Fruit fly (Drosophila melanogaster) whole organism, embryonic: ENCODE results near the gene Pat1.
A peak's percentile ranks its signal among the peaks of the same experiment; 100 is the strongest.

Source experiments
- CG10147 ChIP-seq: fragments of 200-800 bp; sonication (Bioruptor generic); optimal IDR thresholded peaks from 2 replicates; lab custom pipeline; 2019; ENCODE audit warnings: missing biosample characterization, mild to moderate bottlenecking, missing genetic modification characterization, moderate library complexity
- CG10462 ChIP-seq: fragments of 200-800 bp; sonication (Bioruptor generic); optimal IDR thresholded peaks from 2 replicates; lab custom pipeline; 2016; ENCODE audit warnings: missing biosample characterization, missing genetic modification characterization
- CG12219 ChIP-seq: fragments of 200-800 bp; sonication (Bioruptor generic); optimal IDR thresholded peaks from 3 replicates; lab custom pipeline; 2018; ENCODE audit warnings: missing biosample characterization, mild to moderate bottlenecking, missing genetic modification characterization
- CG12659 ChIP-seq: fragments of 200-800 bp; sonication (Bioruptor generic); optimal IDR thresholded peaks from 3 replicates; lab custom pipeline; 2017; ENCODE audit warnings: mild to moderate bottlenecking, missing biosample characterization, missing genetic modification reagents, missing genetic modification characterization
- CG12769 ChIP-seq: fragments of 200-800 bp; sonication (Bioruptor generic); optimal IDR thresholded peaks from 2 replicates; lab custom pipeline; 2019; ENCODE audit warnings: missing biosample characterization, mild to moderate bottlenecking, missing genetic modification characterization, moderate library complexity
- CG13123 ChIP-seq: fragments of 200-800 bp; sonication (Bioruptor generic); optimal IDR thresholded peaks from 2 replicates; lab custom pipeline; 2016; ENCODE audit warnings: missing biosample characterization, missing genetic modification characterization
- CG15601 ChIP-seq: fragments of 200-800 bp; sonication (Bioruptor generic); optimal IDR thresholded peaks from 3 replicates; lab custom pipeline; 2019; ENCODE audit warnings: missing biosample characterization, mild to moderate bottlenecking, missing genetic modification characterization, moderate library complexity
- CG15696 ChIP-seq: fragments of 200-800 bp; sonication (Bioruptor generic); optimal IDR thresholded peaks from 2 replicates; lab custom pipeline; 2019; ENCODE audit warnings: missing biosample characterization, mild to moderate bottlenecking, missing genetic modification characterization, moderate library complexity
- CG17385 ChIP-seq: fragments of 200-800 bp; sonication (Bioruptor generic); optimal IDR thresholded peaks from 3 replicates; lab custom pipeline; 2018; ENCODE audit warnings: missing biosample characterization, mild to moderate bottlenecking, missing genetic modification characterization
- CG17612 ChIP-seq: fragments of 200-800 bp; sonication (Bioruptor generic); IDR thresholded peaks from 2 replicates; pipeline ENCODE4 v1.3.6; 2022; ENCODE audit warnings: missing biosample characterization, missing genetic modification characterization
- CG2712 ChIP-seq: fragments of 200-800 bp; optimal IDR thresholded peaks from 3 replicates; lab custom pipeline; 2019; ENCODE audit warnings: missing biosample characterization, mild to moderate bottlenecking, missing genetic modification characterization, moderate library complexity
- CG30403 ChIP-seq: fragments of 200-800 bp; sonication (Bioruptor generic); optimal IDR thresholded peaks from 3 replicates; lab custom pipeline; 2016; ENCODE audit warnings: missing biosample characterization, missing genetic modification characterization
- CG33213 ChIP-seq: fragments of 200-800 bp; sonication (Bioruptor generic); optimal IDR thresholded peaks from 3 replicates; lab custom pipeline; 2016; ENCODE audit warnings: missing biosample characterization, missing genetic modification characterization
- CG34224 ChIP-seq: fragments of 200-800 bp; sonication (Bioruptor generic); IDR thresholded peaks from 3 replicates; pipeline ENCODE4 v1.3.6; 2022; ENCODE audit warnings: missing biosample characterization, missing genetic modification characterization; ENCODE audit not compliant: partially characterized antibody
- CG4360 ChIP-seq: fragments of 200-800 bp; sonication (Bioruptor generic); IDR thresholded peaks from 2 replicates; pipeline ENCODE4 v1.3.6; 2022; ENCODE audit warnings: missing biosample characterization, missing genetic modification characterization
- CG4424 ChIP-seq: fragments of 200-800 bp; sonication (Bioruptor generic); optimal IDR thresholded peaks from 3 replicates; lab custom pipeline; 2016; ENCODE audit warnings: missing biosample characterization, missing genetic modification characterization
- CG5245 ChIP-seq: fragments of 200-800 bp; sonication (Bioruptor generic); optimal IDR thresholded peaks from 3 replicates; lab custom pipeline; 2016; ENCODE audit warnings: missing biosample characterization, missing genetic modification characterization
- CG6254 ChIP-seq: fragments of 200-800 bp; sonication (Bioruptor generic); optimal IDR thresholded peaks from 3 replicates; lab custom pipeline; 2017; ENCODE audit warnings: mild to moderate bottlenecking, missing biosample characterization, missing genetic modification reagents, missing genetic modification characterization
- CG7839 ChIP-seq: fragments of 200-800 bp; sonication (Bioruptor generic); optimal IDR thresholded peaks from 3 replicates; lab custom pipeline; 2018; ENCODE audit warnings: missing biosample characterization, mild to moderate bottlenecking, missing genetic modification characterization, moderate library complexity
- CG9215 ChIP-seq: fragments of 200-800 bp; sonication (Bioruptor generic); IDR thresholded peaks from 2 replicates; pipeline ENCODE4 v1.3.6; 2022; ENCODE audit warnings: missing biosample characterization, missing genetic modification characterization
- CoRest ChIP-seq: fragments of 200-800 bp; sonication (Bioruptor generic); optimal IDR thresholded peaks from 3 replicates; lab custom pipeline; 2018; ENCODE audit warnings: missing biosample characterization, mild to moderate bottlenecking, missing genetic modification characterization, moderate library complexity
- Dp ChIP-seq: fragments of 200-800 bp; sonication (Bioruptor generic); optimal IDR thresholded peaks from 2 replicates; lab custom pipeline; 2018; ENCODE audit warnings: missing biosample characterization, mild to moderate bottlenecking, missing genetic modification characterization, moderate library complexity
- Eip74EF ChIP-seq, 2 experiments: fragments of 200-800 bp in 1 of 2; fragments of >200 bp in 1 of 2; sonication (Bioruptor generic) in 1 of 2; optimal IDR thresholded peaks; 2 replicates each; lab custom pipeline; 2017 to 2019; ENCODE audit warnings: missing biosample characterization in 2 of 2, missing genetic modification characterization in 2 of 2, mild to moderate bottlenecking in 1 of 2, moderate library complexity in 1 of 2
- GATAe ChIP-seq: fragments of 200-800 bp; sonication (Bioruptor generic); conservative IDR thresholded peaks from 2 replicates; pipeline ENCODE4 v1.3.6; 2022; ENCODE audit warnings: missing biosample characterization, missing genetic modification characterization
- Gsc ChIP-seq: fragments of 200-800 bp; sonication (Bioruptor generic); IDR thresholded peaks from 2 replicates; pipeline ENCODE4 v1.3.6; 2022; ENCODE audit warnings: missing biosample characterization, missing genetic modification characterization
- Gug ChIP-seq: fragments of 200-800 bp; sonication (Bioruptor generic); IDR thresholded peaks from 4 replicates; pipeline ENCODE4 v1.3.6; 2022; ENCODE audit warnings: missing biosample characterization, missing genetic modification characterization
- HLH3B ChIP-seq: fragments of 200-800 bp; sonication (Bioruptor generic); IDR thresholded peaks from 2 replicates; pipeline ENCODE4 v1.3.6; 2022; ENCODE audit warnings: missing biosample characterization, missing genetic modification characterization
- HLH4C ChIP-seq: fragments of 200-800 bp; sonication (Bioruptor generic); IDR thresholded peaks from 3 replicates; pipeline ENCODE4 v1.3.6; 2022; ENCODE audit warnings: missing biosample characterization, missing genetic modification characterization; ENCODE audit not compliant: partially characterized antibody
- HLHmδ ChIP-seq: fragments of 200-800 bp; sonication (Bioruptor generic); optimal IDR thresholded peaks from 2 replicates; lab custom pipeline; 2018; ENCODE audit warnings: missing biosample characterization, mild to moderate bottlenecking, missing genetic modification characterization, moderate library complexity
- Hmr ChIP-seq: fragments of 200-800 bp; sonication (Bioruptor generic); optimal IDR thresholded peaks from 3 replicates; lab custom pipeline; 2017; ENCODE audit warnings: mild to moderate bottlenecking, missing biosample characterization, missing genetic modification reagents, missing genetic modification characterization
- Nf-YA ChIP-seq: fragments of 200-800 bp; sonication (Bioruptor generic); IDR thresholded peaks from 2 replicates; pipeline ENCODE4 v1.3.6; 2022; ENCODE audit warnings: missing biosample characterization, missing genetic modification characterization
- Ptx1 ChIP-seq: fragments of 200-800 bp; sonication (Bioruptor generic); IDR thresholded peaks from 2 replicates; pipeline ENCODE4 v1.3.6; 2022; ENCODE audit warnings: missing biosample characterization, missing genetic modification characterization
- Rfx ChIP-seq: fragments of 200-800 bp; sonication (Bioruptor generic); IDR thresholded peaks from 2 replicates; pipeline ENCODE4 v1.3.6; 2022; ENCODE audit warnings: missing biosample characterization, missing genetic modification characterization
- Side ChIP-seq: fragments of 200-800 bp; sonication (Bioruptor generic); optimal IDR thresholded peaks from 2 replicates; lab custom pipeline; 2016; ENCODE audit warnings: missing biosample characterization, missing genetic modification characterization
- Sin3A ChIP-seq: fragments of >200 bp; optimal IDR thresholded peaks from 2 replicates; lab custom pipeline; 2018
- ac ChIP-seq: fragments of 200-800 bp; sonication (Bioruptor generic); optimal IDR thresholded peaks from 3 replicates; lab custom pipeline; 2017; ENCODE audit warnings: missing biosample characterization, mild to moderate bottlenecking, missing genetic modification characterization
- bsh ChIP-seq, 2 experiments: fragments of 200-800 bp; sonication (Bioruptor generic); optimal IDR thresholded peaks; 2 replicates each; lab custom pipeline; 2017 to 2018; ENCODE audit warnings: mild to moderate bottlenecking in 2 of 2, missing biosample characterization in 2 of 2, missing genetic modification characterization in 2 of 2, moderate library complexity in 1 of 2
- crol ChIP-seq: fragments of 200-800 bp; sonication (Bioruptor generic); IDR thresholded peaks from 2 replicates; pipeline ENCODE4 v1.3.6; 2022; ENCODE audit warnings: missing biosample characterization, missing genetic modification characterization
- dati ChIP-seq: fragments of 200-800 bp; sonication (Bioruptor generic); IDR thresholded peaks from 2 replicates; pipeline ENCODE4 v1.3.6; 2022; ENCODE audit warnings: missing biosample characterization, missing genetic modification characterization
- kah ChIP-seq: fragments of 200-800 bp; sonication (Bioruptor generic); optimal IDR thresholded peaks from 2 replicates; lab custom pipeline; 2018; ENCODE audit warnings: missing biosample characterization, mild to moderate bottlenecking, missing genetic modification characterization
- kni ChIP-seq: fragments of 200-800 bp; sonication (Bioruptor generic); optimal IDR thresholded peaks from 3 replicates; lab custom pipeline; 2017; ENCODE audit warnings: mild to moderate bottlenecking, missing biosample characterization, missing genetic modification reagents, missing genetic modification characterization
- lbe ChIP-seq: fragments of 200-800 bp; sonication (Bioruptor generic); optimal IDR thresholded peaks from 2 replicates; lab custom pipeline; 2016; ENCODE audit warnings: missing biosample characterization, mild to moderate bottlenecking, missing genetic modification characterization
- mld ChIP-seq: fragments of 200-800 bp; sonication (Bioruptor generic); IDR thresholded peaks from 3 replicates; pipeline ENCODE4 v1.3.6; 2022; ENCODE audit warnings: missing biosample characterization, missing genetic modification characterization; ENCODE audit not compliant: partially characterized antibody
- oc ChIP-seq: fragments of 200-800 bp; sonication (Bioruptor generic); optimal IDR thresholded peaks from 2 replicates; lab custom pipeline; 2018; ENCODE audit warnings: missing biosample characterization, mild to moderate bottlenecking, missing genetic modification characterization, moderate library complexity
- pnt ChIP-seq: fragments of 200-800 bp; sonication (Bioruptor generic); optimal IDR thresholded peaks from 3 replicates; lab custom pipeline; 2016; ENCODE audit warnings: missing biosample characterization, missing genetic modification characterization
- pzg ChIP-seq: fragments of 200-800 bp; sonication (Bioruptor generic); optimal IDR thresholded peaks from 3 replicates; lab custom pipeline; 2018; ENCODE audit warnings: missing biosample characterization, mild to moderate bottlenecking, missing genetic modification characterization, moderate library complexity
- sisA ChIP-seq: fragments of 200-800 bp; sonication (Bioruptor generic); IDR thresholded peaks from 2 replicates; pipeline ENCODE4 v1.3.6; 2022; ENCODE audit warnings: missing biosample characterization, missing genetic modification characterization
- tll ChIP-seq, 2 experiments: fragments of 200-800 bp in 1 of 2; fragments of >200 bp in 1 of 2; sonication (Bioruptor generic) in 1 of 2; optimal IDR thresholded peaks; 2 replicates each; lab custom pipeline; 2017 to 2019; ENCODE audit warnings: missing biosample characterization in 2 of 2, missing genetic modification characterization in 2 of 2, mild to moderate bottlenecking in 1 of 2, moderate library complexity in 1 of 2

Gene Pat1

DNA sequence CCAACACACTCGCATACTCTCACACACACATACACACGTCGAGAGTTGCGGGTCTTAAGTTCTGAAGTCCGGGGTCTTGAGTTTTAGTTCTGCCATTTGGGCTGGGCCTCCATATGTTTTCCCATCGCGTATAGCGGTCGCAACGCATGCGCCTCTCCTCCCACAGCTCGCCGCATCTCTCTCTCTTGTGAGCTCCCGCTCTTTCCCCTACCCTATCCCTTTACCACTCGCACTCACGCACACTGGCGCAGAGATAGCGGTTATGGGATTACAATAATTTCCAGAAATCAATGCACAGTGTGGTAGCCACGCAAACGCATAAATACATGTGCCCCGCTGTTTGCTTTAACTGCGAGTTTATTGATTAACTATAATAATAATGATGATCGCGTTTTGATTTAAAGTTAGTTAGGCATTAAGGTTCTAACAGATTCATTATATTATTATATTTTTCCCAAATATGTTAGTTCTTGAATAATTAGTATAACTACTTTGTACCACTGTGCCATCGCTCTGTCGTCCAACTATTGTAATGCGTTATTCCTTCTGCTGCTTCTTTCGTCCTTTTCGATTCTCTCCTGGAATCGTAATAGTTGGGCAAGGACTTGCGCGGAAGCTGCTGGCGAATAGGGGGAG lies 11.2 kb downstream of the Pat1 start (continued):
- TF ChIP-seq Ptx1 (GFP tag; lab: Robert Waterston, UW) (peak; percentile 91), Gsc (GFP tag; lab: Robert Waterston, UW) (peak; percentile 80), CG12769 (tag; lab: Kevin White, UChicago) (peak; percentile 82), CG4424 (GFP tag; lab: Kevin White, UChicago) (peak; percentile 93), Side (peak; percentile 79), CG10462 (GFP tag; lab: Kevin White, UChicago) (peak; percentile 86), CG17612 (GFP tag; lab: Robert Waterston, UW) (peak; percentile 62), Eip74EF (GFP tag; optimal IDR thresholded peaks at IDR 0.05; lab: Kevin White, UChicago) (peak in 1 of 2 experiments; percentile 87), tll (GFP tag; optimal IDR thresholded peaks at IDR 0.05; lab: Kevin White, UChicago) (peak in 1 of 2 experiments; percentile 15), bsh (GFP tag; optimal IDR thresholded peaks at IDR 0.05; lab: Kevin White, UChicago) (peak; percentile 85 to 92), Gug (GFP tag; lab: Robert Waterston, UW) (peak; percentile 89), Nf-YA (GFP tag; lab: Robert Waterston, UW) (peak; percentile 70), lbe (GFP tag; lab: Kevin White, UChicago) (peak; percentile 75), oc (tag; lab: Kevin White, UChicago) (peak; percentile 90), Rfx (peak; percentile 84), ac (GFP tag; lab: Kevin White, UChicago) (peak; percentile 75), CG6254 (GFP tag; lab: Kevin White, UChicago) (peak; percentile 87), CG30403 (peak; percentile 93), kah (peak; percentile 79), HLH3B (peak; percentile 88), sisA (peak; percentile 90), CG33213 (GFP tag; lab: Kevin White, UChicago) (peak; percentile 57), CG12659 (GFP tag; lab: Kevin White, UChicago) (peak; percentile 93), dati (peak; percentile 63), mld (GFP tag; lab: Robert Waterston, UW) (0 out of 3 replicates have a peak, but pooled peaks have one; percentile 9), CG5245 (GFP tag; lab: Kevin White, UChicago) (peak; percentile 80), GATAe (peak; percentile 68; the same call in 1 of the 2 replicates), Hmr (peak; percentile 95), HLH4C (GFP tag; lab: Robert Waterston, UW) (no peak), CG2712 (tag; lab: Kevin White, UChicago) (peak; percentile 95), CG17385 (GFP tag; lab: Kevin White, UChicago) (peak; percentile 89), CoRest (peak; percentile 94), crol (GFP tag; lab: Robert Waterston, UW) (peak; percentile 94), CG4360 (peak; percentile 56; the same call in 1 of the 2 replicates), CG13123 (peak; percentile 74), kni (peak; percentile 74), Dp (GFP tag; lab: Kevin White, UChicago) (no peak), CG15696 (tag; lab: Kevin White, UChicago) (peak; percentile 91), CG7839 (tag; lab: Kevin White, UChicago) (peak; percentile 95), CG9215 (GFP tag; lab: Robert Waterston, UW) (peak; percentile 82), Sin3A (no peak), HLHmδ (GFP tag; lab: Kevin White, UChicago) (no peak), CG15601 (peak; percentile 85), CG12219 (GFP tag; lab: Kevin White, UChicago) (peak; percentile 92), pnt (GFP tag; lab: Kevin White, UChicago) (peak; percentile 83), CG10147 (peak; percentile 90), pzg (peak; percentile 6), CG34224 (GFP tag; lab: Robert Waterston, UW) (0 out of 3 replicates have a peak, but pooled peaks have one; percentile 7)
